Fruit fly (Drosophila melanogaster) whole organism, embryonic: ENCODE measurements around the gene CG10845.

Source experiments
- ATbp ChIP-seq: fragments of 200-800 bp; sonication (Bioruptor generic); optimal IDR thresholded peaks from 2 replicates; lab custom pipeline; 2017; ENCODE audit warnings: missing biosample characterization, mild to moderate bottlenecking, missing genetic modification characterization, missing genetic modification reagents
- Awh ChIP-seq: fragments of 200-800 bp; sonication (Bioruptor generic); IDR thresholded peaks from 2 replicates; pipeline ENCODE4, ENCODE4 v1.3.6; 2022; ENCODE audit warnings: missing biosample characterization, missing genetic modification characterization
- Bteb2 ChIP-seq: fragments of 200-800 bp; sonication (Bioruptor generic); optimal IDR thresholded peaks from 2 replicates; lab custom pipeline; 2016; ENCODE audit warnings: missing biosample characterization, missing genetic modification characterization
- CG10274 ChIP-seq: fragments of 200-800 bp; sonication (Bioruptor generic); optimal IDR thresholded peaks from 3 replicates; lab custom pipeline; 2017; ENCODE audit warnings: missing biosample characterization, mild to moderate bottlenecking, missing genetic modification characterization
- CG10959 ChIP-seq: fragments of 200-800 bp; sonication (Bioruptor generic); IDR thresholded peaks from 2 replicates; pipeline ENCODE4 v1.3.6; 2022; ENCODE audit warnings: missing biosample characterization, missing genetic modification characterization
- CG10979 ChIP-seq: fragments of 200-800 bp; sonication (Bioruptor generic); optimal IDR thresholded peaks from 2 replicates; lab custom pipeline; 2018; ENCODE audit warnings: missing biosample characterization, mild to moderate bottlenecking, missing genetic modification characterization, moderate library complexity
- CG12104 ChIP-seq: fragments of 200-800 bp; sonication (Bioruptor generic); optimal IDR thresholded peaks from 3 replicates; lab custom pipeline; 2016; ENCODE audit warnings: missing biosample characterization, missing genetic modification characterization
- CG12299 ChIP-seq: fragments of 200-800 bp; sonication (Bioruptor generic); optimal IDR thresholded peaks from 2 replicates; lab custom pipeline; 2018; ENCODE audit warnings: missing biosample characterization, mild to moderate bottlenecking, missing genetic modification characterization
- CG13287 ChIP-seq: fragments of 200-800 bp; sonication (Bioruptor generic); IDR thresholded peaks from 2 replicates; pipeline ENCODE4 v1.3.6; 2022; ENCODE audit warnings: missing biosample characterization, missing genetic modification characterization; ENCODE audit not compliant: partially characterized antibody
- CG13775 ChIP-seq: fragments of 200-800 bp; sonication (Bioruptor generic); optimal IDR thresholded peaks from 3 replicates; lab custom pipeline; 2017; ENCODE audit warnings: missing biosample characterization, mild to moderate bottlenecking, missing genetic modification characterization
- CG15601 ChIP-seq: fragments of 200-800 bp; sonication (Bioruptor generic); optimal IDR thresholded peaks from 3 replicates; lab custom pipeline; 2019; ENCODE audit warnings: missing biosample characterization, mild to moderate bottlenecking, missing genetic modification characterization, moderate library complexity
- CG17361 ChIP-seq: fragments of 200-800 bp; sonication (Bioruptor generic); IDR thresholded peaks from 3 replicates; pipeline ENCODE4 v1.3.6; 2022; ENCODE audit warnings: missing biosample characterization, missing genetic modification characterization
- CG17829 ChIP-seq: fragments of 200-800 bp; optimal IDR thresholded peaks from 2 replicates; lab custom pipeline; 2019; ENCODE audit warnings: missing biosample characterization, mild to moderate bottlenecking, missing genetic modification characterization, moderate library complexity
- CG2120 ChIP-seq: fragments of 200-800 bp; sonication (Bioruptor generic); optimal IDR thresholded peaks from 3 replicates; lab custom pipeline; 2016; ENCODE audit warnings: missing biosample characterization, missing genetic modification characterization
- CG2875 ChIP-seq: fragments of 200-800 bp; sonication (Bioruptor generic); optimal IDR thresholded peaks from 2 replicates; lab custom pipeline; 2017; ENCODE audit warnings: missing biosample characterization, mild to moderate bottlenecking, missing genetic modification characterization, missing genetic modification reagents
- CG32767 ChIP-seq: fragments of 200-800 bp; sonication (Bioruptor generic); IDR thresholded peaks from 2 replicates; pipeline ENCODE4 v1.3.6; 2022; ENCODE audit warnings: missing biosample characterization, missing genetic modification characterization
- CG33213 ChIP-seq: fragments of 200-800 bp; sonication (Bioruptor generic); optimal IDR thresholded peaks from 3 replicates; lab custom pipeline; 2016; ENCODE audit warnings: missing biosample characterization, missing genetic modification characterization
- CG3995 ChIP-seq: fragments of 200-800 bp; sonication (Bioruptor generic); optimal IDR thresholded peaks from 3 replicates; lab custom pipeline; 2016; ENCODE audit warnings: missing biosample characterization, missing genetic modification characterization
- CG5245 ChIP-seq: fragments of 200-800 bp; sonication (Bioruptor generic); optimal IDR thresholded peaks from 3 replicates; lab custom pipeline; 2016; ENCODE audit warnings: missing biosample characterization, missing genetic modification characterization
- CG6683 ChIP-seq: fragments of 200-800 bp; sonication (Bioruptor generic); optimal IDR thresholded peaks from 2 replicates; lab custom pipeline; 2017; ENCODE audit warnings: missing biosample characterization, mild to moderate bottlenecking, missing genetic modification characterization, missing genetic modification reagents
- CG8290 ChIP-seq, 3 experiments: fragments of 200-800 bp; sonication (Bioruptor generic); optimal IDR thresholded peaks; 2 replicates each; lab custom pipeline; 2016 to 2019; ENCODE audit warnings: missing biosample characterization in 3 of 3, missing genetic modification characterization in 3 of 3, mild to moderate bottlenecking in 2 of 3, moderate library complexity in 1 of 3
- CoRest ChIP-seq: fragments of 200-800 bp; sonication (Bioruptor generic); optimal IDR thresholded peaks from 3 replicates; lab custom pipeline; 2018; ENCODE audit warnings: missing biosample characterization, mild to moderate bottlenecking, missing genetic modification characterization, moderate library complexity
- Doc2 ChIP-seq: fragments of 200-800 bp; sonication (Bioruptor generic); IDR thresholded peaks from 2 replicates; pipeline ENCODE4 v1.3.6; 2022; ENCODE audit warnings: missing biosample characterization, missing genetic modification characterization
- Drgx ChIP-seq: fragments of 200-800 bp; sonication (Bioruptor generic); IDR thresholded peaks from 2 replicates; pipeline ENCODE4 v1.3.6; 2022; ENCODE audit warnings: missing biosample characterization, missing genetic modification characterization
- E2f1 ChIP-seq: fragments of 200-800 bp; sonication (Bioruptor generic); IDR thresholded peaks from 2 replicates; pipeline ENCODE4 v1.3.6; 2022; ENCODE audit warnings: missing biosample characterization, missing genetic modification characterization
- HmgD ChIP-seq: fragments of 200-800 bp; sonication (Bioruptor generic); optimal IDR thresholded peaks from 3 replicates; lab custom pipeline; 2016; ENCODE audit warnings: missing biosample characterization, missing genetic modification characterization
- Hr39 ChIP-seq: fragments of >200 bp; optimal IDR thresholded peaks from 2 replicates; lab custom pipeline; 2017
- Lim3 ChIP-seq: fragments of 200-800 bp; sonication (Bioruptor generic); IDR thresholded peaks from 2 replicates; pipeline ENCODE4 v1.3.6; 2022; ENCODE audit warnings: missing biosample characterization, missing genetic modification characterization
- Max ChIP-seq: fragments of 200-800 bp; sonication (Bioruptor generic); optimal IDR thresholded peaks from 2 replicates; lab custom pipeline; 2016; ENCODE audit warnings: missing biosample characterization, mild to moderate bottlenecking, missing genetic modification characterization
- Nf-YB ChIP-seq: fragments of 200-800 bp; sonication (Bioruptor generic); optimal IDR thresholded peaks from 3 replicates; lab custom pipeline; 2019; ENCODE audit warnings: missing biosample characterization, mild to moderate bottlenecking, missing genetic modification characterization, moderate library complexity
- Sry-δ ChIP-seq: fragments of 200-800 bp; sonication (Bioruptor generic); optimal IDR thresholded peaks from 2 replicates; lab custom pipeline; 2016; ENCODE audit warnings: missing biosample characterization, missing genetic modification characterization
- TFAM ChIP-seq: fragments of 200-800 bp; sonication (Bioruptor generic); optimal IDR thresholded peaks from 2 replicates; lab custom pipeline; 2017; ENCODE audit warnings: missing biosample characterization, missing genetic modification characterization, inconsistent platforms
- ase ChIP-seq: fragments of 200-800 bp; sonication (Bioruptor generic); IDR thresholded peaks from 3 replicates; pipeline ENCODE4 v1.3.6; 2022; ENCODE audit warnings: missing biosample characterization, missing genetic modification characterization
- az2 ChIP-seq: fragments of 200-800 bp; sonication (Bioruptor generic); optimal IDR thresholded peaks from 3 replicates; lab custom pipeline; 2016; ENCODE audit warnings: missing biosample characterization, missing genetic modification characterization
- bsh ChIP-seq, 2 experiments: fragments of 200-800 bp; sonication (Bioruptor generic); optimal IDR thresholded peaks; 2 replicates each; lab custom pipeline; 2017 to 2018; ENCODE audit warnings: mild to moderate bottlenecking in 2 of 2, missing biosample characterization in 2 of 2, missing genetic modification characterization in 2 of 2, moderate library complexity in 1 of 2
- crc ChIP-seq: fragments of 200-800 bp; sonication (Bioruptor generic); optimal IDR thresholded peaks from 2 replicates; lab custom pipeline; 2016; ENCODE audit warnings: missing biosample characterization, missing genetic modification characterization
- da ChIP-seq: fragments of 200-800 bp; sonication (Bioruptor generic); optimal IDR thresholded peaks from 2 replicates; lab custom pipeline; 2016; ENCODE audit warnings: missing biosample characterization, missing genetic modification characterization
- dmrt99B ChIP-seq: fragments of 200-800 bp; sonication (Bioruptor generic); optimal IDR thresholded peaks from 2 replicates; lab custom pipeline; 2018; ENCODE audit warnings: missing biosample characterization, mild to moderate bottlenecking, missing genetic modification characterization, moderate library complexity
- esg ChIP-seq: fragments of 200-800 bp; sonication (Bioruptor generic); conservative IDR thresholded peaks from 2 replicates; pipeline ENCODE4 v1.3.6; 2022; ENCODE audit warnings: missing biosample characterization, missing genetic modification characterization
- gce ChIP-seq: fragments of 200-800 bp; sonication (Bioruptor generic); IDR thresholded peaks from 3 replicates; pipeline ENCODE4 v1.3.6; 2022; ENCODE audit warnings: missing biosample characterization, missing genetic modification characterization
- gsb ChIP-seq: fragments of 200-800 bp; sonication (Bioruptor generic); IDR thresholded peaks from 2 replicates; pipeline ENCODE4 v1.3.6; 2022; ENCODE audit warnings: missing biosample characterization, missing genetic modification characterization
- klu ChIP-seq: fragments of 200-800 bp; sonication (Bioruptor generic); IDR thresholded peaks from 2 replicates; pipeline ENCODE4 v1.3.6; 2022; ENCODE audit warnings: missing biosample characterization, missing genetic modification characterization
- maf-S ChIP-seq: fragments of 200-800 bp; sonication (Bioruptor generic); optimal IDR thresholded peaks from 2 replicates; lab custom pipeline; 2016; ENCODE audit warnings: missing biosample characterization, missing genetic modification characterization
- nom ChIP-seq: fragments of 200-800 bp; sonication (Bioruptor generic); optimal IDR thresholded peaks from 2 replicates; lab custom pipeline; 2017; ENCODE audit warnings: missing biosample characterization, missing genetic modification characterization, mild to moderate bottlenecking, moderate library complexity, missing genetic modification reagents
- otp ChIP-seq: fragments of 200-800 bp; sonication (Bioruptor generic); IDR thresholded peaks from 3 replicates; pipeline ENCODE4, ENCODE4 v1.3.6; 2022; ENCODE audit warnings: missing biosample characterization, missing genetic modification characterization
- pho ChIP-seq: fragments of 200-800 bp; sonication (Bioruptor generic); optimal IDR thresholded peaks from 2 replicates; lab custom pipeline; 2016; ENCODE audit warnings: missing biosample characterization, missing genetic modification characterization
- pita ChIP-seq: fragments of 200-800 bp; sonication (Bioruptor generic); optimal IDR thresholded peaks from 2 replicates; lab custom pipeline; 2017; ENCODE audit warnings: missing biosample characterization, mild to moderate bottlenecking, missing genetic modification characterization
- schlank ChIP-seq: fragments of 200-800 bp; sonication (Bioruptor generic); optimal IDR thresholded peaks from 2 replicates; lab custom pipeline; 2018; ENCODE audit warnings: missing biosample characterization, mild to moderate bottlenecking, missing genetic modification characterization
- scrt ChIP-seq: fragments of 200-800 bp; sonication (Bioruptor generic); optimal IDR thresholded peaks from 2 replicates; lab custom pipeline; 2018; ENCODE audit warnings: missing biosample characterization, mild to moderate bottlenecking, missing genetic modification characterization, moderate library complexity
- tio ChIP-seq: fragments of 200-800 bp; sonication (Bioruptor generic); optimal IDR thresholded peaks from 2 replicates; lab custom pipeline; 2017; ENCODE audit warnings: missing biosample characterization, missing genetic modification characterization, inconsistent platforms
- trem ChIP-seq: fragments of 200-800 bp; optimal IDR thresholded peaks from 3 replicates; lab custom pipeline; 2019; ENCODE audit warnings: missing biosample characterization, mild to moderate bottlenecking, missing genetic modification characterization, moderate library complexity

Gene CG10845

DNA sequence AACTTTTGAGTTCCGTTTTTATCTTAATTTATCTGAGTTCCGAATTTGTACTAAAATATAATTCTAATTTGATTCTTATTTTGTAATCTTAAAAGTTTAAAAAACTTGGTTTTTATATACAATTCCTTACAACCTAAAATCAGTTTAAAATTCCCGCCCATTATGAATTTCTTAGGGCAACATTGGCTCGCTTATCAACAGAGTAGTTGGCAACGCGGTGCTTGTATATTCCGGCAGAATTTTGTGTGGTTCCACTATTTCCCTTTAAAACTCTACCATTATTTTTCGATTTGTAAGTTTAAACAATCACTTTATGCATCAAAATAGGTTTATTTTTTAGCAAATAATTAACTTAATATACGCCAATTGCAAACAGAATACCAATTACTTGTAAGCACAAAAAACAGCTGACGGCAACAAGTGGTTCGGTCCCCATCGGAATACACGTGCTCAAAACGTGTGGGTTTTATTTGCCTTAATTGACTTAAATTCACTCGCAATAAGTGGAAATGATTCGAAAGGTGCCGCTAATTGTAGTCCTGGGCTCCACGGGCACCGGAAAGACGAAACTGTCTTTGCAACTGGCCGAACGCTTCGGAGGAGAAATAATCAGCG lies 24.0 kb upstream of the CG10845 start, which contains the start of the genes CG11089 and CG31381 (continued):
- TF ChIP-seq CG12104 (GFP tag; lab: Kevin White, UChicago) (peak; percentile 38), pho (GFP tag; lab: Kevin White, UChicago) (no peak), CG17361 (GFP tag; lab: Robert Waterston, UW) (no peak; the same call in 2 of the 3 replicates), schlank (no peak), CG33213 (GFP tag; lab: Kevin White, UChicago) (no peak), trem (peak; percentile 34), klu (GFP tag; lab: Robert Waterston, UW) (no peak), Doc2 (GFP tag; lab: Robert Waterston, UW) (no peak), Drgx (GFP tag; lab: Robert Waterston, UW) (no peak), CG8290 (GFP tag; optimal IDR thresholded peaks at IDR 0.05; lab: Kevin White, UChicago) (no peak), CG8290 (tag; optimal IDR thresholded peaks at IDR 0.05; lab: Kevin White, UChicago) (no peak), ase (GFP tag; lab: Robert Waterston, UW) (no peak), CG5245 (GFP tag; lab: Kevin White, UChicago) (no peak), CG2120 (GFP tag; lab: Kevin White, UChicago) (no peak), gsb (GFP tag; lab: Robert Waterston, UW) (no peak), Lim3 (GFP tag; lab: Robert Waterston, UW) (no peak), da (GFP tag; lab: Kevin White, UChicago) (no peak), Hr39 (lab: Kevin White, UChicago) (no peak), az2 (no peak), pita (no peak), E2f1 (no peak), scrt (GFP tag; lab: Kevin White, UChicago) (peak; percentile 84), CG2875 (no peak), CG10959 (GFP tag; lab: Robert Waterston, UW) (no peak), bsh (GFP tag; optimal IDR thresholded peaks at IDR 0.05; lab: Kevin White, UChicago) (no peak), nom (GFP tag; lab: Kevin White, UChicago) (no peak), Nf-YB (peak; percentile 7), CG6683 (GFP tag; lab: Kevin White, UChicago) (peak; percentile 14), CoRest (tag; lab: Kevin White, UChicago) (no peak), CG13775 (GFP tag; lab: Kevin White, UChicago) (peak; percentile 6), CG10274 (GFP tag; lab: Kevin White, UChicago) (no peak), HmgD (GFP tag; lab: Kevin White, UChicago) (no peak), Sry-δ (GFP tag; lab: Kevin White, UChicago) (no peak), CG3995 (GFP tag; lab: Kevin White, UChicago) (no peak), Max (GFP tag; lab: Kevin White, UChicago) (peak; percentile 66), dmrt99B (tag; lab: Kevin White, UChicago) (no peak), TFAM (GFP tag; lab: Kevin White, UChicago) (no peak), tio (GFP tag; lab: Kevin White, UChicago) (no peak), CG32767 (GFP tag; lab: Robert Waterston, UW) (no peak), CG10979 (no peak), Bteb2 (GFP tag; lab: Kevin White, UChicago) (no peak), CG13287 (GFP tag; lab: Robert Waterston, UW) (no peak), esg (GFP tag; lab: Robert Waterston, UW) (no peak), Awh (no peak; the same call in 1 of the 2 replicates), CG15601 (tag; lab: Kevin White, UChicago) (no peak), ATbp (GFP tag; lab: Kevin White, UChicago) (no peak), gce (no peak), CG12299 (tag; lab: Kevin White, UChicago) (no peak), otp (GFP tag; lab: Robert Waterston, UW) (no peak), maf-S (GFP tag; lab: Kevin White, UChicago) (no peak), CG17829 (tag; lab: Kevin White, UChicago) (peak; percentile 39), crc (GFP tag; lab: Kevin White, UChicago) (no peak)
